Worm (Caenorhabditis elegans) whole organism, late embryonic: ENCODE measurements around the gene T16G12.4.

Source experiments
- nhr-11 ChIP-seq: fragments of 150-350 bp; optimal IDR thresholded peaks from 2 replicates; lab custom pipeline; 2014; ENCODE audit warnings: missing biosample characterization, missing genetic modification characterization
- unc-55 ChIP-seq: sonication (generic microtip); optimal IDR thresholded peaks from 2 replicates; lab custom pipeline; 2017; ENCODE audit warnings: missing biosample characterization, missing genetic modification reagents, missing genetic modification characterization
- unc-86 ChIP-seq: sonication (generic microtip); optimal IDR thresholded peaks from 2 replicates; lab custom pipeline; 2016; ENCODE audit warnings: missing genetic modification characterization, missing compliant biosample characterization
- zip-5 ChIP-seq: sonication (generic microtip); optimal IDR thresholded peaks from 2 replicates; lab custom pipeline; 2016; ENCODE audit warnings: missing genetic modification characterization, missing compliant biosample characterization

ce11 chrIII:10085103-10085502, 27.5 kb downstream of the T16G12.4 start, which contains the start of gene T16H12.13:
- TF ChIP-seq zip-5 (tag; lab: Kevin White, UChicago): no peak
- TF ChIP-seq nhr-11: no peak
- TF ChIP-seq unc-86: no peak
- TF ChIP-seq unc-55 (GFP tag; lab: Kevin White, UChicago): no peak
